Fruit fly (Drosophila melanogaster): ENCODE data around the gene kdn.
A peak's percentile ranks its signal among the peaks of the same experiment; 100 is the strongest.

- TF ChIP-seq CG6276 (GFP tag; optimal IDR thresholded peaks at IDR 0.05) (peak; percentile 93), Sox102F (GFP tag; optimal IDR thresholded peaks at IDR 0.05) (peak; percentile 85), Sox14 (GFP tag; optimal IDR thresholded peaks at IDR 0.05) (peak; percentile 81), esn (GFP tag; optimal IDR thresholded peaks at IDR 0.05) (peak; percentile 91), CG16779 (tag; optimal IDR thresholded peaks at IDR 0.05) (peak; percentile 87), CG8119 (GFP tag; IDR thresholded peaks at IDR 0.05) (peak; percentile 87), CG10631 (GFP tag; optimal IDR thresholded peaks at IDR 0.05) (peak; percentile 83), CG32006 (GFP tag; optimal IDR thresholded peaks at IDR 0.05) (peak; percentile 95), Lpt (GFP tag; optimal IDR thresholded peaks at IDR 0.05) (peak; percentile 65), svp (GFP tag) (peak; percentile 92), CG3919 (GFP tag; optimal IDR thresholded peaks at IDR 0.05) (peak; percentile 85), Blimp-1 (GFP tag; optimal IDR thresholded peaks at IDR 0.05) (peak; percentile 56), Sox15 (GFP tag; optimal IDR thresholded peaks at IDR 0.05) (peak; percentile 75)
These were observed 9.8 kb upstream of the kdn start for dm6 chrX:6340593-6341068.

All from whole organism, prepupa.